Fruit fly (Drosophila melanogaster): ENCODE data around the gene Nup37.

Gene Nup37

dm6 chr3R:25247379-25247869 is at the start of gene Nup37, which contains the start of gene RpS27:
Gene Nup37 (plus strand): TSS chr3R:25247658.
Gene RpS27 (minus strand): TSS chr3R:25247514.
- TF ChIP-seq insv (optimal IDR thresholded peaks at IDR 0.05): no peak
- no peak for TF ChIP-seq Sin3A (optimal IDR thresholded peaks at IDR 0.05)
- TF ChIP-seq Myc (optimal IDR thresholded peaks at IDR 0.05): no peak
- no peak for TF ChIP-seq ttk (optimal IDR thresholded peaks at IDR 0.05)
- no peak for TF ChIP-seq psq (optimal IDR thresholded peaks at IDR 0.05)
- TF ChIP-seq h (optimal IDR thresholded peaks at IDR 0.05): no peak

dm6 chr3R:25199321-25199868 is 48.1 kb upstream of the Nup37 start, which contains the start of gene CG13654:
Gene CG13654 (plus strand): TSS chr3R:25199818.
- TF ChIP-seq insv (optimal IDR thresholded peaks at IDR 0.05) (no peak), psq (optimal IDR thresholded peaks at IDR 0.05) (no peak), h (optimal IDR thresholded peaks at IDR 0.05) (no peak), Sin3A (optimal IDR thresholded peaks at IDR 0.05) (no peak), Myc (optimal IDR thresholded peaks at IDR 0.05) (no peak), ttk (optimal IDR thresholded peaks at IDR 0.05) (no peak)

- TF ChIP-seq ttk (optimal IDR thresholded peaks at IDR 0.05): no peak
- no peak for TF ChIP-seq h (optimal IDR thresholded peaks at IDR 0.05)
- no peak for TF ChIP-seq insv (optimal IDR thresholded peaks at IDR 0.05)
- no peak for TF ChIP-seq Sin3A (optimal IDR thresholded peaks at IDR 0.05)
- no peak for TF ChIP-seq psq (optimal IDR thresholded peaks at IDR 0.05)
- TF ChIP-seq Myc (optimal IDR thresholded peaks at IDR 0.05): no peak
Observed at dm6 chr3R:25205413-25205977, 42.0 kb upstream of the Nup37 start.

dm6 chr3R:25207405-25208003 is 40.0 kb upstream of the Nup37 start:
- TF ChIP-seq Sin3A (optimal IDR thresholded peaks at IDR 0.05) (no peak), ttk (optimal IDR thresholded peaks at IDR 0.05) (no peak), insv (optimal IDR thresholded peaks at IDR 0.05) (no peak), psq (optimal IDR thresholded peaks at IDR 0.05) (no peak), Myc (optimal IDR thresholded peaks at IDR 0.05) (no peak), h (optimal IDR thresholded peaks at IDR 0.05) (no peak)

dm6 chr3R:25208042-25208766 is 39.3 kb upstream of the Nup37 start, which contains the start of gene Cad96Ca:
Gene Cad96Ca (minus strand): TSS chr3R:25208283.
- TF ChIP-seq Myc (optimal IDR thresholded peaks at IDR 0.05): no peak

- TF ChIP-seq Myc (optimal IDR thresholded peaks at IDR 0.05) (no peak), h (optimal IDR thresholded peaks at IDR 0.05) (no peak)
Observed at dm6 chr3R:25208767-25209075, 38.7 kb upstream of the Nup37 start.

- TF ChIP-seq insv (optimal IDR thresholded peaks at IDR 0.05): no peak
- TF ChIP-seq ttk (optimal IDR thresholded peaks at IDR 0.05): no peak
- TF ChIP-seq Sin3A (optimal IDR thresholded peaks at IDR 0.05): no peak
- TF ChIP-seq h (optimal IDR thresholded peaks at IDR 0.05): no peak
- no peak for TF ChIP-seq Myc (optimal IDR thresholded peaks at IDR 0.05)
- no peak for TF ChIP-seq psq (optimal IDR thresholded peaks at IDR 0.05)
Observed at dm6 chr3R:25209207-25209606, 38.3 kb upstream of the Nup37 start.

- TF ChIP-seq Sin3A (optimal IDR thresholded peaks at IDR 0.05) (no peak), h (optimal IDR thresholded peaks at IDR 0.05) (no peak), insv (optimal IDR thresholded peaks at IDR 0.05) (no peak), ttk (optimal IDR thresholded peaks at IDR 0.05) (no peak), psq (optimal IDR thresholded peaks at IDR 0.05) (no peak), Myc (optimal IDR thresholded peaks at IDR 0.05) (no peak)
Observed at dm6 chr3R:25215123-25215522, 32.3 kb upstream of the Nup37 start, which contains the start of gene Saysd1. Gene Saysd1 (minus strand): TSS chr3R:25215188.

- TF ChIP-seq psq (optimal IDR thresholded peaks at IDR 0.05) (no peak), h (optimal IDR thresholded peaks at IDR 0.05) (no peak)
Observed at dm6 chr3R:25215997-25216396, 31.5 kb upstream of the Nup37 start, which contains the start of gene CG31106. Gene CG31106 (plus strand): TSS chr3R:25216297.

- TF ChIP-seq ttk (optimal IDR thresholded peaks at IDR 0.05) (no peak), h (optimal IDR thresholded peaks at IDR 0.05) (no peak), insv (optimal IDR thresholded peaks at IDR 0.05) (no peak), psq (optimal IDR thresholded peaks at IDR 0.05) (no peak), Sin3A (optimal IDR thresholded peaks at IDR 0.05) (no peak), Myc (optimal IDR thresholded peaks at IDR 0.05) (no peak)
Observed at dm6 chr3R:25219018-25219417, 28.4 kb upstream of the Nup37 start, which contains the start of gene CG31103. Gene CG31103 (plus strand): TSS chr3R:25219318.

- TF ChIP-seq Myc (optimal IDR thresholded peaks at IDR 0.05) (no peak), insv (optimal IDR thresholded peaks at IDR 0.05) (no peak), Sin3A (optimal IDR thresholded peaks at IDR 0.05) (no peak), ttk (optimal IDR thresholded peaks at IDR 0.05) (no peak), h (optimal IDR thresholded peaks at IDR 0.05) (no peak)
Observed at dm6 chr3R:25221203-25221807, 26.2 kb upstream of the Nup37 start, which contains the start of gene Alg9. Gene Alg9 (plus strand): TSS chr3R:25221589.

- no peak for TF ChIP-seq insv (optimal IDR thresholded peaks at IDR 0.05)
- no peak for TF ChIP-seq ttk (optimal IDR thresholded peaks at IDR 0.05)
- TF ChIP-seq Myc (optimal IDR thresholded peaks at IDR 0.05): no peak
- TF ChIP-seq h (optimal IDR thresholded peaks at IDR 0.05): no peak
- TF ChIP-seq psq (optimal IDR thresholded peaks at IDR 0.05): no peak
- no peak for TF ChIP-seq Sin3A (optimal IDR thresholded peaks at IDR 0.05)
Observed at dm6 chr3R:25225483-25225882, 22.0 kb upstream of the Nup37 start.
